Worm (Caenorhabditis elegans): Measurements from ENCODE around the gene repo-1.
A peak's percentile ranks its signal among the peaks of the same experiment; 100 is the strongest.

The repo-1 gene

DNA sequence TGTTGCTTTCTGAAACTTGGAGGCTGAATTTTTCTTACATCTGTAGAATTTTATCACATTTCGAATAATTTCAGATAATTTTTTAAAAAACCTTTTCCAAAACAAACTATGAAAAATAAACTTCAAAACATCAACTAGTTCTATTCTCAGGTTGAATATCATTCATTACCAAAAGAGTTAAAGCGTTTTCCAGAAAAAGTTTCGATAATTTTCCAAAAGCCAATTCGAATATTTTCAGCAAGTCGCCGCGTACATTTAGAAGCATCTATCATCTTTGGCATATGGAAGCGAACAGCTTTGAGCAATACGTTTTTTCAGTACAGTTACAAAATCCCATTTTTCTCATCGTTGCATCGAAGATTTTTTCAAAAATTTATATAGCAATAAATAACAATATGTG lies 47.4 kb upstream of the repo-1 start (continued):
- TF ChIP-seq ama-1 (optimal IDR thresholded peaks at IDR 0.05) (peak; percentile 51), sem-4 (tag; optimal IDR thresholded peaks at IDR 0.05) (peak; percentile 64), unc-62 (GFP tag; optimal IDR thresholded peaks at IDR 0.05) (no peak), ceh-82 (tag; optimal IDR thresholded peaks at IDR 0.05) (no peak), nhr-25 (tag; optimal IDR thresholded peaks at IDR 0.05) (peak; percentile 48)

DNA sequence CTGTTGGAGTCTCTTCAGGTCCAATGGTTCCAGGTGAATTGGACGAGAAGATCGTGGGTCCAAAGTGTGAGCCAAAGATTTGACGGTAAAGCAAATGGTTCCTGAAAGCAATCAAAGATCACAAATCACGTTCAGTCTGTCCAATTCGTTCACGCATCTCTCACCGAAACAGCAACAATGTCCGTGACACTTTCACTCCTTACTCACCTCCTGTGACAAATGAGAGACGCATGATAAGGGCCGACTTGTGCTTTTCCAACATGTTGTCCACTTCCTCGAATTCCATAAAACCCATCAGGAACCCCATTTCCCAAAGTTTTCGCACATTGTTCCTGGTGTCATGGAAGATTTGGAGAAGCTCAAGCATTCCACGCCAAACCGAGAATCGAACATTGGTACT lies 43.8 kb upstream of the repo-1 start:
- no peak for TF ChIP-seq blmp-1 (tag; optimal IDR thresholded peaks at IDR 0.05; ENCODE audit: insufficient read depth)
- no peak for TF ChIP-seq R02D3.7 (tag; optimal IDR thresholded peaks at IDR 0.05)
- no peak for TF ChIP-seq mab-5 (tag; optimal IDR thresholded peaks at IDR 0.05)
- no peak for TF ChIP-seq nhr-25 (tag; optimal IDR thresholded peaks at IDR 0.05)
- TF ChIP-seq ama-1 (optimal IDR thresholded peaks at IDR 0.05) = no peak
- no peak for TF ChIP-seq nhr-11 (tag; optimal IDR thresholded peaks at IDR 0.05)
- no peak for TF ChIP-seq ceh-16 (tag; optimal IDR thresholded peaks at IDR 0.05)
- no peak for TF ChIP-seq lin-13 (GFP tag; optimal IDR thresholded peaks at IDR 0.05)
- TF ChIP-seq nhr-10 (tag; optimal IDR thresholded peaks at IDR 0.05) = no peak
- TF ChIP-seq lin-39 (tag; optimal IDR thresholded peaks at IDR 0.05) = no peak
- no peak for TF ChIP-seq peb-1 (tag; optimal IDR thresholded peaks at IDR 0.05)
- TF ChIP-seq sma-9 (GFP tag; optimal IDR thresholded peaks at IDR 0.05) = peak; percentile 23
- TF ChIP-seq sma-9 (tag; optimal IDR thresholded peaks at IDR 0.05) = no peak
- no peak for TF ChIP-seq nhr-12 (tag; optimal IDR thresholded peaks at IDR 0.05)
- TF ChIP-seq ceh-82 (tag; optimal IDR thresholded peaks at IDR 0.05) = no peak
- TF ChIP-seq fos-1 (tag; optimal IDR thresholded peaks at IDR 0.05) = peak; percentile 60
- no peak for TF ChIP-seq egl-27 (tag; optimal IDR thresholded peaks at IDR 0.05)
- no peak for TF ChIP-seq skn-1 (tag; optimal IDR thresholded peaks at IDR 0.05)
- no peak for TF ChIP-seq crh-2 (tag; optimal IDR thresholded peaks at IDR 0.05)
- no peak for TF ChIP-seq elt-1 (tag; optimal IDR thresholded peaks at IDR 0.05)
- no peak for TF ChIP-seq Y55F3AM.14 (GFP tag; optimal IDR thresholded peaks at IDR 0.05)
- TF ChIP-seq mbf-1 (tag; optimal IDR thresholded peaks at IDR 0.05) = no peak
- no peak for TF ChIP-seq nhr-77 (tag; optimal IDR thresholded peaks at IDR 0.05)
- TF ChIP-seq nhr-129 (tag; optimal IDR thresholded peaks at IDR 0.05) = peak; percentile 35
- TF ChIP-seq snpc-4 (tag; optimal IDR thresholded peaks at IDR 0.05) = no peak

DNA sequence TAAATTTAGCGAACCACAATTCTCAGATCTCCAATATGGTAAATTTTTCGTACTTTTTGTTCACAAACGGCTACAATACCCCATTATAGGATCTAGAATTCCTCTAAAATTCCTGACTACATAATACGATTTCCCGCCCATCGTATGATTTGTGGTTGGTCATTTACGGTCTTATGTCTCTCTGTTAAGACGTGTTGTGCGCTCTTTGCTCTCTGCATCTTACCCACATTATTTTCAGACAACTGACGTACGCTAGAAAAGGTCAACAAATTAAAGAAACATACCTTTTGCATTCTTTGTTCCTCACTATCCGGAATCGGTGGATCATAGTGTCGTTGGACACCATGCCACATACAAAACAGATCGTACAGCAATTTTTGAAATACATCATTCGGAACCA lies 41.2 kb upstream of the repo-1 start:
- peak; percentile 51 for TF ChIP-seq sma-9 (GFP tag; optimal IDR thresholded peaks at IDR 0.05)
- no peak for TF ChIP-seq sma-9 (tag; optimal IDR thresholded peaks at IDR 0.05)
- TF ChIP-seq crh-2 (tag; optimal IDR thresholded peaks at IDR 0.05) = peak; percentile 36
- TF ChIP-seq skn-1 (tag; optimal IDR thresholded peaks at IDR 0.05) = no peak
- peak; percentile 16 for TF ChIP-seq fos-1 (tag; optimal IDR thresholded peaks at IDR 0.05)
- TF ChIP-seq nhr-129 (tag; optimal IDR thresholded peaks at IDR 0.05) = peak; percentile 61
- TF ChIP-seq zag-1 (tag; optimal IDR thresholded peaks at IDR 0.05) = no peak
- TF ChIP-seq nhr-77 (tag; optimal IDR thresholded peaks at IDR 0.05) = no peak
- no peak for TF ChIP-seq R02D3.7 (tag; optimal IDR thresholded peaks at IDR 0.05)

DNA sequence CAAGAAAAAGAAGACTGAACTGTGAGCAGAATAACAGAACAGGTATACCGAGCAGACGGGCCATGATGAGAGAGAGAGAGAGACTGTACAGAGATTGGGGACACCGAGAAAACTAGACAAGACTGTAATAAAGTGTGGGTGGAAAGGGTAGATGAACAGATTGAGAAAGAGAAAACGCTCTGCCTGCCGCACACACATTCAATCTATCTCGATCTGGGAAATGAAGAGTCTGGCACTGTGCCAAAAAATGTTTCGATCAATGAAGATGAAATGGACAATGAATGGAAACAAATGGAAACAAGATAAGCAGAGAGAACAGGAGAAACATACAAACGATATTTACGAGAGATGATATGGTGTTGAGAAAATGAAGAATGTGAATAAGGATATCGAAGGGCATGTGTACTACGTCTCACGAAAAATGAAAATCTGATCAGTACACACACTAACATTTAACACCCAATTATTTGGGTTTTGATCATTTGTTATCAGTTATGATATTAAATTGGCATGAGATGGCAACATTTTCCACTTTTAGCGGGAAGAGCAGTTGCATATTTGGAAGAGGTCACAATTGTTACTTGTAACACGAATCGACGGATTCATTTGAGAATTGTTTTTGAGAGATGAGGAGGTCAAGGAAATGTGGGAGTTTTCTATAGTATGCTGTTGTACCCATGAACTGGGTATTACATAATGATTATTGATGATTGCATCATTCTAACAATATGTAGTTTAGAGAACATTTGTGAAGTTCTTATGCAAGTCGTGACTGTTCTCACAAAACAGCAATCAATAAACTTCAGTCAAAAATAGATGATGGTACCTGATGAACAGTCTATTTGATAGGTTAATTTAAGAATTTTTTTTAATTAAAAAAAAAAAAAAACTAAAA lies 39.2 kb upstream of the repo-1 start:
- no peak for TF ChIP-seq Y55F3AM.14 (GFP tag; optimal IDR thresholded peaks at IDR 0.05)
- peak; percentile 47 for TF ChIP-seq nhr-21 (tag; optimal IDR thresholded peaks at IDR 0.05)
- TF ChIP-seq aly-2 (tag; optimal IDR thresholded peaks at IDR 0.05) = no peak
- TF ChIP-seq ceh-16 (tag; optimal IDR thresholded peaks at IDR 0.05) = peak; percentile 29
- peak; percentile 28 for TF ChIP-seq fos-1 (tag; optimal IDR thresholded peaks at IDR 0.05)
- peak; percentile 56 for TF ChIP-seq blmp-1 (tag; optimal IDR thresholded peaks at IDR 0.05; ENCODE audit: insufficient read depth)
- peak; percentile 83 for TF ChIP-seq sma-9 (GFP tag; optimal IDR thresholded peaks at IDR 0.05)
- TF ChIP-seq sma-9 (tag; optimal IDR thresholded peaks at IDR 0.05) = no peak
- TF ChIP-seq mbf-1 (tag; optimal IDR thresholded peaks at IDR 0.05) = no peak
- no peak for TF ChIP-seq gmeb-1 (tag; optimal IDR thresholded peaks at IDR 0.05)
- peak; percentile 59 for TF ChIP-seq sma-3 (GFP tag; optimal IDR thresholded peaks at IDR 0.05)
- TF ChIP-seq C34F6.9 (tag; optimal IDR thresholded peaks at IDR 0.05) = no peak
- peak; percentile 36 for TF ChIP-seq nhr-25 (tag; optimal IDR thresholded peaks at IDR 0.05)
- peak in 1 of 2 experiments; percentile 21 for TF ChIP-seq lsy-2 (tag; optimal IDR thresholded peaks at IDR 0.05)
- TF ChIP-seq nhr-129 (tag; optimal IDR thresholded peaks at IDR 0.05) = peak; percentile 64
- no peak for TF ChIP-seq ztf-4 (tag; optimal IDR thresholded peaks at IDR 0.05)
- TF ChIP-seq egl-27 (tag; optimal IDR thresholded peaks at IDR 0.05) = peak; percentile 34
- TF ChIP-seq nhr-12 (tag; optimal IDR thresholded peaks at IDR 0.05) = no peak
